Fruit fly (Drosophila melanogaster): ENCODE data around the gene Hpr1.

DNA sequence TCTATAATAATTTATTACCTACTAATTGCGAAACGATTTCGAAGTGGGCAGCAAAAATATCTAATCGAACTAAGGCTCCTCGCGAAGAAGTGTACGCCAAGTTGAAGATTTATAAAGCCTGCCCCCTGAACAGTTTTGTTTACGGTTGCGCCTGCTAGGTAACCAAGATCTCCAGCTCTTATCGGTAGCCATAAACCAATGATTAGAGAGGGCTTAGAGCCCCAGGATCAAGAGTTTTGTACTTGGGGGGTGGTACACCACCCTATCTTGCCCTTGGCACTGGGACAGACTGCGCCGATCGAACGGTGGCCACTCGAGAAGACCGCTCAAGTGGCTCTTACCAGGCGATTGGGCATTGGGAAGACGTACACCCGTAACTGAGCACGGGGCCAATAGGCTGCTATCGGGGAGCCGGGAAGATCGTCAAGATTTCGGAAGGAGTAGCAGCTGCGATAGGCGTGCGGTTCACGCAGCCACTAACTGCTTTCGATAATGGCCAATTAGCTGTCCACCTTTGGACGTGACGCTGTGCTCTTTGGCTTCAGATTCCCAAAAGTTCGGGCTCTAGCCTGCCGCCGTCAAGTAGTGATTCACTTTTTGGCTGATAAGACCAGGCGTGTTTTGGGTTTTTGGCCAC, 11.2 kb upstream of the Hpr1 start:
- TF ChIP-seq Dll (optimal IDR thresholded peaks at IDR 0.05) (no peak), EcR (GFP tag; optimal IDR thresholded peaks at IDR 0.05) (no peak), pan (optimal IDR thresholded peaks at IDR 0.05) (no peak), psq (optimal IDR thresholded peaks at IDR 0.05) (no peak), CG8478 (optimal IDR thresholded peaks at IDR 0.05) (no peak), usp (GFP tag; optimal IDR thresholded peaks at IDR 0.05) (no peak)

Measured in whole organism.